Fruit fly (Drosophila melanogaster) whole organism, embryonic: ENCODE data around the gene Cad99C.

ENCODE experiments used
- ATbp ChIP-seq: fragments of 200-800 bp; sonication (Bioruptor generic); optimal IDR thresholded peaks from 2 replicates; lab custom pipeline; 2017; ENCODE audit warnings: missing biosample characterization, mild to moderate bottlenecking, missing genetic modification characterization, missing genetic modification reagents
- CG10543 ChIP-seq: fragments of 200-800 bp; sonication (Bioruptor generic); optimal IDR thresholded peaks from 3 replicates; lab custom pipeline; 2017; ENCODE audit warnings: missing biosample characterization, mild to moderate bottlenecking, missing genetic modification characterization, moderate library complexity
- CG12071 ChIP-seq: fragments of 200-800 bp; sonication (Bioruptor generic); optimal IDR thresholded peaks from 3 replicates; lab custom pipeline; 2018; ENCODE audit warnings: missing biosample characterization, mild to moderate bottlenecking, missing genetic modification characterization
- CG12769 ChIP-seq: fragments of 200-800 bp; sonication (Bioruptor generic); optimal IDR thresholded peaks from 2 replicates; lab custom pipeline; 2019; ENCODE audit warnings: missing biosample characterization, mild to moderate bottlenecking, missing genetic modification characterization, moderate library complexity
- CG13894 ChIP-seq: fragments of 200-800 bp; sonication (Bioruptor generic); optimal IDR thresholded peaks from 3 replicates; lab custom pipeline; 2018; ENCODE audit warnings: missing biosample characterization, mild to moderate bottlenecking, missing genetic modification characterization, moderate library complexity
- CG14860 ChIP-seq: fragments of 200-800 bp; sonication (Bioruptor generic); IDR thresholded peaks from 3 replicates; pipeline ENCODE4 v1.3.6; 2022; ENCODE audit warnings: missing biosample characterization, missing genetic modification characterization; ENCODE audit not compliant: partially characterized antibody
- CG17186 ChIP-seq: fragments of 200-800 bp; sonication (Bioruptor generic); optimal IDR thresholded peaks from 3 replicates; lab custom pipeline; 2017; ENCODE audit warnings: missing biosample characterization, missing genetic modification reagents, missing genetic modification characterization
- CG17612 ChIP-seq: fragments of 200-800 bp; sonication (Bioruptor generic); IDR thresholded peaks from 2 replicates; pipeline ENCODE4 v1.3.6; 2022; ENCODE audit warnings: missing biosample characterization, missing genetic modification characterization
- CG17912 ChIP-seq: fragments of 200-800 bp; sonication (Bioruptor generic); optimal IDR thresholded peaks from 2 replicates; lab custom pipeline; 2018; ENCODE audit warnings: missing biosample characterization, mild to moderate bottlenecking, missing genetic modification characterization
- CG18262 ChIP-seq: fragments of 200-800 bp; optimal IDR thresholded peaks from 3 replicates; lab custom pipeline; 2019; ENCODE audit warnings: missing biosample characterization, mild to moderate bottlenecking, missing genetic modification characterization, moderate library complexity
- CG18599 ChIP-seq: fragments of 200-800 bp; sonication (Bioruptor generic); optimal IDR thresholded peaks from 3 replicates; lab custom pipeline; 2017; ENCODE audit warnings: missing biosample characterization, missing genetic modification characterization, mild to moderate bottlenecking, moderate library complexity, missing genetic modification reagents
- CG2889 ChIP-seq: fragments of 200-800 bp; sonication (Bioruptor generic); IDR thresholded peaks from 3 replicates; pipeline ENCODE4 v1.3.6; 2022; ENCODE audit warnings: missing biosample characterization, missing genetic modification characterization
- CG31441 ChIP-seq: fragments of 200-800 bp; sonication (Bioruptor generic); IDR thresholded peaks from 2 replicates; pipeline ENCODE4 v1.3.6; 2022; ENCODE audit warnings: missing biosample characterization, missing genetic modification characterization
- CG3281 ChIP-seq: fragments of 200-800 bp; sonication (Bioruptor generic); optimal IDR thresholded peaks from 3 replicates; lab custom pipeline; 2017; ENCODE audit warnings: missing biosample characterization, mild to moderate bottlenecking, missing genetic modification characterization
- CG3407 ChIP-seq: fragments of 200-800 bp; sonication (Bioruptor generic); optimal IDR thresholded peaks from 2 replicates; lab custom pipeline; 2018; ENCODE audit warnings: missing biosample characterization, mild to moderate bottlenecking, missing genetic modification characterization
- CG42726 ChIP-seq: fragments of 200-800 bp; sonication (Bioruptor generic); IDR thresholded peaks from 2 replicates; pipeline ENCODE4 v1.3.6; 2022; ENCODE audit warnings: missing biosample characterization, missing genetic modification characterization; ENCODE audit not compliant: partially characterized antibody
- CG4820 ChIP-seq: fragments of 200-800 bp; sonication (Bioruptor generic); optimal IDR thresholded peaks from 3 replicates; lab custom pipeline; 2016; ENCODE audit warnings: missing biosample characterization, missing genetic modification characterization
- CG6254 ChIP-seq: fragments of 200-800 bp; sonication (Bioruptor generic); optimal IDR thresholded peaks from 3 replicates; lab custom pipeline; 2017; ENCODE audit warnings: mild to moderate bottlenecking, missing biosample characterization, missing genetic modification reagents, missing genetic modification characterization
- CG7556 ChIP-seq: fragments of 200-800 bp; sonication (Bioruptor generic); optimal IDR thresholded peaks from 2 replicates; lab custom pipeline; 2017; ENCODE audit warnings: missing biosample characterization, mild to moderate bottlenecking, missing genetic modification characterization
- CG9817 ChIP-seq: fragments of 200-800 bp; sonication (Bioruptor generic); optimal IDR thresholded peaks from 2 replicates; lab custom pipeline; 2018; ENCODE audit warnings: missing biosample characterization, mild to moderate bottlenecking, missing genetic modification characterization, moderate library complexity
- CTCF ChIP-seq: fragments of 200-800 bp; sonication (Bioruptor generic); optimal IDR thresholded peaks from 2 replicates; lab custom pipeline; 2017; ENCODE audit warnings: missing biosample characterization, mild to moderate bottlenecking, missing genetic modification characterization, moderate library complexity
- CrebB ChIP-seq: fragments of 200-800 bp; sonication (Bioruptor generic); optimal IDR thresholded peaks from 3 replicates; lab custom pipeline; 2018; ENCODE audit warnings: missing biosample characterization, mild to moderate bottlenecking, missing genetic modification characterization
- D ChIP-seq, 2 experiments: fragments of 200-800 bp in 1 of 2; fragments of >200 bp in 1 of 2; sonication (Bioruptor generic) in 1 of 2; optimal IDR thresholded peaks; 2 replicates in 1 of 2; 3 replicates in 1 of 2; lab custom pipeline; 2017; ENCODE audit warnings: mild to moderate bottlenecking in 1 of 2, missing biosample characterization in 1 of 2, missing genetic modification characterization in 1 of 2, missing genetic modification reagents in 1 of 2
- Dip3 ChIP-seq: fragments of 200-800 bp; sonication (Bioruptor generic); optimal IDR thresholded peaks from 3 replicates; lab custom pipeline; 2016; ENCODE audit warnings: missing biosample characterization, missing genetic modification characterization
- Dll ChIP-seq: fragments of 200-800 bp; sonication (Bioruptor generic); IDR thresholded peaks from 4 replicates; pipeline ENCODE4 v1.3.6; 2022; ENCODE audit warnings: missing biosample characterization, missing genetic modification characterization; ENCODE audit not compliant: partially characterized antibody
- Dref ChIP-seq: fragments of 200-800 bp; sonication (Bioruptor generic); IDR thresholded peaks from 2 replicates; pipeline ENCODE4 v1.3.6; 2022; ENCODE audit warnings: missing biosample characterization, missing genetic modification characterization
- Eip74EF ChIP-seq, 2 experiments: fragments of 200-800 bp in 1 of 2; fragments of >200 bp in 1 of 2; sonication (Bioruptor generic) in 1 of 2; optimal IDR thresholded peaks; 2 replicates each; lab custom pipeline; 2017 to 2019; ENCODE audit warnings: missing biosample characterization in 2 of 2, missing genetic modification characterization in 2 of 2, mild to moderate bottlenecking in 1 of 2, moderate library complexity in 1 of 2
- HLHmδ ChIP-seq: fragments of 200-800 bp; sonication (Bioruptor generic); optimal IDR thresholded peaks from 2 replicates; lab custom pipeline; 2018; ENCODE audit warnings: missing biosample characterization, mild to moderate bottlenecking, missing genetic modification characterization, moderate library complexity
- Med ChIP-seq: fragments of 200-800 bp; sonication (Bioruptor generic); peaks from one replicate; lab custom pipeline; 2016; ENCODE audit warnings: missing biosample characterization, missing genetic modification characterization, mild to moderate bottlenecking, inconsistent platforms, moderate library complexity
- Ptx1 ChIP-seq: fragments of 200-800 bp; sonication (Bioruptor generic); IDR thresholded peaks from 2 replicates; pipeline ENCODE4 v1.3.6; 2022; ENCODE audit warnings: missing biosample characterization, missing genetic modification characterization
- Scr ChIP-seq: fragments of 200-800 bp; sonication (Bioruptor generic); IDR thresholded peaks from 2 replicates; pipeline ENCODE4 v1.3.6; 2022; ENCODE audit warnings: missing biosample characterization, missing genetic modification characterization; ENCODE audit not compliant: partially characterized antibody
- ara ChIP-seq: fragments of 200-800 bp; sonication (Bioruptor generic); IDR thresholded peaks from 2 replicates; pipeline ENCODE4 v1.3.6; 2022; ENCODE audit warnings: missing biosample characterization, missing genetic modification characterization
- az2 ChIP-seq: fragments of 200-800 bp; sonication (Bioruptor generic); optimal IDR thresholded peaks from 3 replicates; lab custom pipeline; 2016; ENCODE audit warnings: missing biosample characterization, missing genetic modification characterization
- bcd ChIP-seq: fragments of 200-800 bp; sonication (Bioruptor generic); optimal IDR thresholded peaks from 2 replicates; lab custom pipeline; 2017; ENCODE audit warnings: missing biosample characterization, mild to moderate bottlenecking, missing genetic modification characterization
- cas ChIP-seq: fragments of 200-800 bp; sonication (Bioruptor generic); IDR thresholded peaks from 2 replicates; pipeline ENCODE4 v1.3.6; 2022; ENCODE audit warnings: missing biosample characterization, missing genetic modification characterization
- chif ChIP-seq, 2 experiments: fragments of 200-800 bp; sonication (Bioruptor generic); optimal IDR thresholded peaks; 3 replicates each; lab custom pipeline; 2016; ENCODE audit warnings: missing biosample characterization in 2 of 2, missing genetic modification characterization in 2 of 2
- cwo ChIP-seq: fragments of 200-800 bp; sonication (Bioruptor generic); optimal IDR thresholded peaks from 3 replicates; lab custom pipeline; 2017; ENCODE audit warnings: missing biosample characterization, missing genetic modification characterization, mild to moderate bottlenecking, moderate library complexity, missing genetic modification reagents
- fd96Cb ChIP-seq: fragments of 200-800 bp; sonication (Bioruptor generic); optimal IDR thresholded peaks from 2 replicates; lab custom pipeline; 2018; ENCODE audit warnings: missing biosample characterization, mild to moderate bottlenecking, missing genetic modification characterization, moderate library complexity
- kah ChIP-seq: fragments of 200-800 bp; sonication (Bioruptor generic); optimal IDR thresholded peaks from 2 replicates; lab custom pipeline; 2018; ENCODE audit warnings: missing biosample characterization, mild to moderate bottlenecking, missing genetic modification characterization
- kni ChIP-seq: fragments of 200-800 bp; sonication (Bioruptor generic); optimal IDR thresholded peaks from 3 replicates; lab custom pipeline; 2017; ENCODE audit warnings: mild to moderate bottlenecking, missing biosample characterization, missing genetic modification reagents, missing genetic modification characterization
- nmo ChIP-seq: fragments of 200-800 bp; sonication (Bioruptor generic); optimal IDR thresholded peaks from 2 replicates; lab custom pipeline; 2018; ENCODE audit warnings: missing biosample characterization, mild to moderate bottlenecking, missing genetic modification characterization, moderate library complexity
- pan ChIP-seq, 4 experiments: fragments of >200 bp in 3 of 4; fragments of 200-800 bp in 1 of 4; sonication (Bioruptor generic) in 1 of 4; optimal IDR thresholded peaks in 3 of 4; IDR thresholded peaks in 1 of 4; 2 replicates each; pipeline versions ENCODE4 v1.3.6 to Lab custom; 2017 to 2022; ENCODE audit warnings: missing biosample characterization in 2 of 4, missing genetic modification characterization in 2 of 4, mixed read lengths in 1 of 4
- sisA ChIP-seq: fragments of 200-800 bp; sonication (Bioruptor generic); IDR thresholded peaks from 2 replicates; pipeline ENCODE4 v1.3.6; 2022; ENCODE audit warnings: missing biosample characterization, missing genetic modification characterization
- tap ChIP-seq: fragments of 200-800 bp; optimal IDR thresholded peaks from 3 replicates; lab custom pipeline; 2019; ENCODE audit warnings: missing biosample characterization, mild to moderate bottlenecking, missing genetic modification characterization, moderate library complexity
- unc-4 ChIP-seq: fragments of 200-800 bp; sonication (Bioruptor generic); IDR thresholded peaks from 2 replicates; pipeline ENCODE4 v1.3.6; 2022; ENCODE audit warnings: missing biosample characterization, missing genetic modification characterization; ENCODE audit not compliant: partially characterized antibody
- unpg ChIP-seq: fragments of 200-800 bp; sonication (Bioruptor generic); optimal IDR thresholded peaks from 3 replicates; lab custom pipeline; 2018; ENCODE audit warnings: missing biosample characterization, mild to moderate bottlenecking, missing genetic modification characterization, moderate library complexity

Gene Cad99C

DNA sequence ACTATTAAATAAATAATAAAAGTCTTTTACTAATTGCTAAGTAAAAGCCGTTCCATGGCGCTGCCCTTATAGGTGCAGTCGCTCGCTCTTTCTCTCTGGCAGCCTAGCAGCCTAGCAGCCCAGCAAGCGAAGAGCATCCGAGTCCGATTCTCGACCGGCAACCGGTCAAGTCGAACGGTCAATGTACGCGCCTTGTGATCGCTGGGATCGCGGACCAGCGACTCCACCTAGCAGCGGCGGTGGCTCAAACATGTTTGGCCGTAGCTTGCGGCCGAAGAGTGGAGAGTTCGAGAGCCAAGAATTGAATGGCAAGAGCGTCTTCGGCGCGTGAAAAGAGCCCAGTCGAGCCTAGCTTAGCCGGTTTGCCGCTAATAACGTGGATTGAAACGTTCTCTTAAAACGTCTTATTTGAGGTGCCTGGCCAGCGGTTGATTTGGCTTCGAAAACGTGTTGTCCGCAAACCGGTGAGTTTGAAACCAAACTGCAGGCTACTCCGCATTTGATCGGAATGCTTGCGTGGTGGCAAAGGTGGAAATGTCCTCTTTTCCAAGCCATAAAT lies 12.2 kb upstream of the Cad99C start (continued):
- TF ChIP-seq CG2889, result no peak

- TF ChIP-seq Dip3, result no peak
- TF ChIP-seq CG14860, result no peak
- peak; percentile 62 for TF ChIP-seq CG12071 (GFP tag; lab: Kevin White, UChicago)
- no peak for TF ChIP-seq cas
- TF ChIP-seq chif (GFP tag; optimal IDR thresholded peaks at IDR 0.05; lab: Kevin White, UChicago), result peak in 1 of 2 experiments; percentile 16
- no peak for TF ChIP-seq fd96Cb (tag; lab: Kevin White, UChicago)
- no peak for TF ChIP-seq az2 (GFP tag; lab: Kevin White, UChicago)
- peak; percentile 21 for TF ChIP-seq kah
- no peak for TF ChIP-seq D (optimal IDR thresholded peaks at IDR 0.05; lab: Kevin White, UChicago)
- TF ChIP-seq D (GFP tag; optimal IDR thresholded peaks at IDR 0.05; lab: Kevin White, UChicago), result peak; percentile 64
- TF ChIP-seq tap (tag; lab: Kevin White, UChicago), result peak; percentile 59
- TF ChIP-seq Scr (GFP tag; lab: Robert Waterston, UW), result no peak
- TF ChIP-seq CG17612 (GFP tag; lab: Robert Waterston, UW), result no peak
- TF ChIP-seq sisA (GFP tag; lab: Robert Waterston, UW), result no peak
- no peak for TF ChIP-seq CG9817 (tag; lab: Kevin White, UChicago)
- TF ChIP-seq CG10543 (GFP tag; lab: Kevin White, UChicago), result peak; percentile 18
- TF ChIP-seq cwo, result no peak
- no peak; the same call in 1 of the 2 replicates for TF ChIP-seq CG31441
- no peak for TF ChIP-seq unc-4
- TF ChIP-seq CTCF (GFP tag; lab: Kevin White, UChicago), result no peak
- TF ChIP-seq Dref, result no peak
- TF ChIP-seq Ptx1, result no peak
- peak; percentile 73 for TF ChIP-seq Med (GFP tag; lab: Kevin White, UChicago)
- TF ChIP-seq CG12769, result no peak
- TF ChIP-seq CG3281 (GFP tag; lab: Kevin White, UChicago), result peak; percentile 53
- TF ChIP-seq CG18262, result peak; percentile 66
- TF ChIP-seq CG18599 (GFP tag; lab: Kevin White, UChicago), result peak; percentile 70
- peak; percentile 54 for TF ChIP-seq HLHmδ
- TF ChIP-seq bcd (GFP tag; lab: Kevin White, UChicago), result peak; percentile 9
- TF ChIP-seq ATbp (GFP tag; lab: Kevin White, UChicago), result peak; percentile 62
- TF ChIP-seq CG3407 (GFP tag; lab: Kevin White, UChicago), result peak; percentile 17
- TF ChIP-seq CG6254 (GFP tag; lab: Kevin White, UChicago), result peak; percentile 66
- no peak for TF ChIP-seq CG42726
- TF ChIP-seq nmo (GFP tag; lab: Kevin White, UChicago), result no peak
- TF ChIP-seq unpg, result no peak
- TF ChIP-seq CG7556, result no peak
- peak; percentile 82 for TF ChIP-seq kni
- peak in 1 of 2 experiments; percentile 37 for TF ChIP-seq Eip74EF (GFP tag; optimal IDR thresholded peaks at IDR 0.05; lab: Kevin White, UChicago)
- no peak for TF ChIP-seq Dll
- peak; percentile 42; the same call in 1 of the 2 replicates for TF ChIP-seq ara
- TF ChIP-seq CG13894, result no peak
- no peak for TF ChIP-seq CG4820 (GFP tag; lab: Kevin White, UChicago)
- TF ChIP-seq pan (optimal IDR thresholded peaks at IDR 0.05; lab: Kevin White, UChicago), result no peak
- no peak for TF ChIP-seq pan (GFP tag; optimal IDR thresholded peaks at IDR 0.05 in 1 of 2, IDR thresholded peaks at IDR 0.05 in 1 of 2)
- peak; percentile 29 for TF ChIP-seq CG17186
- no peak for TF ChIP-seq CG17912 (GFP tag; lab: Kevin White, UChicago)
- no peak for TF ChIP-seq CrebB (tag; lab: Kevin White, UChicago)
Observed at dm6 chr3R:29830925-29831324, 10.5 kb upstream of the Cad99C start.
